Worm (Caenorhabditis elegans): ENCODE results near the gene srx-42.

The srx-42 gene

ce11 chrV:13907557-13908104 lies 13.2 kb upstream of the srx-42 start:
- TF ChIP-seq nhr-19 (GFP tag; conservative IDR thresholded peaks at IDR 0.05) (peak; percentile 54), hpl-2 (GFP tag; optimal IDR thresholded peaks at IDR 0.05) (peak; percentile 23), C16A3.4 (tag; optimal IDR thresholded peaks at IDR 0.05) (peak; percentile 41), lir-3 (tag; optimal IDR thresholded peaks at IDR 0.05; ENCODE audit: poor library complexity) (peak; percentile 47), dpl-1 (GFP tag; optimal IDR thresholded peaks at IDR 0.05) (peak in 1 of 3 experiments; percentile 6), nhr-90 (tag; optimal IDR thresholded peaks at IDR 0.05; ENCODE audit: poor library complexity) (peak; percentile 64), blmp-1 (tag; optimal IDR thresholded peaks at IDR 0.05) (no peak), unc-86 (tag; optimal IDR thresholded peaks at IDR 0.05) (no peak), nhr-237 (tag; optimal IDR thresholded peaks at IDR 0.05) (no peak), fkh-10 (GFP tag; optimal IDR thresholded peaks at IDR 0.05) (no peak), efl-1 (optimal IDR thresholded peaks at IDR 0.05) (no peak), efl-1 (GFP tag; optimal IDR thresholded peaks at IDR 0.05 in 1 of 2) (peak in 1 of 2 experiments; percentile 96), ama-1 (optimal IDR thresholded peaks at IDR 0.05) (peak; percentile 96), dsc-1 (tag; optimal IDR thresholded peaks at IDR 0.05) (peak; percentile 35), rnt-1 (tag; optimal IDR thresholded peaks at IDR 0.05) (peak; percentile 8), lin-35 (GFP tag; optimal IDR thresholded peaks at IDR 0.05) (peak in 1 of 2 experiments; percentile 67), nhr-71 (tag; optimal IDR thresholded peaks at IDR 0.05) (peak; percentile 38), pax-3 (tag; optimal IDR thresholded peaks at IDR 0.05) (peak; percentile 82), mep-1 (tag; optimal IDR thresholded peaks at IDR 0.05) (no peak), nhr-20 (tag; optimal IDR thresholded peaks at IDR 0.05) (peak; percentile 7), lin-39 (tag; optimal IDR thresholded peaks at IDR 0.05) (no peak), snu-23 (GFP tag; optimal IDR thresholded peaks at IDR 0.05) (peak; percentile 11), nhr-47 (tag; optimal IDR thresholded peaks at IDR 0.05) (peak; percentile 52), nhr-85 (tag) (peak; percentile 11), mef-2 (tag; optimal IDR thresholded peaks at IDR 0.05) (no peak), lsy-2 (tag; optimal IDR thresholded peaks at IDR 0.05) (peak in 1 of 2 experiments; percentile 45)

- TF ChIP-seq elt-2 (tag; optimal IDR thresholded peaks at IDR 0.05) (peak; percentile 9), egl-13 (tag; optimal IDR thresholded peaks at IDR 0.05) (no peak), ceh-8 (GFP tag; optimal IDR thresholded peaks at IDR 0.05) (no peak), unc-86 (tag; optimal IDR thresholded peaks at IDR 0.05) (no peak), irx-1 (tag; optimal IDR thresholded peaks at IDR 0.05) (no peak), snpc-4 (tag; optimal IDR thresholded peaks at IDR 0.05) (no peak), ceh-88 (GFP tag; IDR thresholded peaks at IDR 0.05) (peak; percentile 9), elt-3 (tag; optimal IDR thresholded peaks at IDR 0.05) (peak in 1 of 6 experiments; percentile 6), isw-1 (GFP tag; IDR thresholded peaks at IDR 0.05) (no peak), skn-1 (tag; optimal IDR thresholded peaks at IDR 0.05) (no peak), ztf-4 (tag; optimal IDR thresholded peaks at IDR 0.05) (no peak), xbp-1 (tag; optimal IDR thresholded peaks at IDR 0.05) (no peak), F16B12.6 (tag; optimal IDR thresholded peaks at IDR 0.05) (no peak), nhr-28 (tag; optimal IDR thresholded peaks at IDR 0.05) (no peak), fkh-10 (GFP tag; optimal IDR thresholded peaks at IDR 0.05) (no peak), jun-1 (tag; optimal IDR thresholded peaks at IDR 0.05) (no peak), lir-3 (tag; optimal IDR thresholded peaks at IDR 0.05; ENCODE audit: poor library complexity) (peak; percentile 17), fos-1 (tag; optimal IDR thresholded peaks at IDR 0.05) (no peak), nhr-20 (tag; optimal IDR thresholded peaks at IDR 0.05) (no peak), aha-1 (tag; optimal IDR thresholded peaks at IDR 0.05) (no peak), lin-15B (tag; optimal IDR thresholded peaks at IDR 0.05) (no peak), C16A3.4 (tag; optimal IDR thresholded peaks at IDR 0.05) (no peak), pax-3 (tag; optimal IDR thresholded peaks at IDR 0.05) (peak; percentile 61), nhr-71 (tag; optimal IDR thresholded peaks at IDR 0.05) (peak; percentile 17), nhr-85 (tag) (peak; percentile 39), lin-39 (tag; optimal IDR thresholded peaks at IDR 0.05) (no peak), ama-1 (optimal IDR thresholded peaks at IDR 0.05) (peak; percentile 12)
These were observed 12.5 kb upstream of the srx-42 start for ce11 chrV:13908120-13908915.

Measured in whole organism, L1 larva.